Worm (Caenorhabditis elegans): ENCODE measurements around the gene Y41D4B.15.

Y41D4B.15 gene

ce11 chrIV:1576731-1577130, 12.8 kb downstream of the Y41D4B.15 start, which contains the start of gene Y41D4B.14:
Gene Y41D4B.14 (plus strand): TSS chrIV:1577031.
- no peak for TF ChIP-seq sdz-38 (tag; optimal IDR thresholded peaks at IDR 0.05)
- TF ChIP-seq lag-1 (GFP tag; IDR thresholded peaks at IDR 0.05), result no peak
- TF ChIP-seq F23B12.7 (tag; optimal IDR thresholded peaks at IDR 0.05; ENCODE audit: insufficient read depth), result no peak
- TF ChIP-seq cebp-2 (GFP tag; IDR thresholded peaks at IDR 0.05), result no peak
- no peak for TF ChIP-seq F49E8.2 (tag; optimal IDR thresholded peaks at IDR 0.05; ENCODE audit: insufficient read depth)
- TF ChIP-seq unc-130 (GFP tag; optimal IDR thresholded peaks at IDR 0.05), result no peak
- TF ChIP-seq repo-1 (tag; optimal IDR thresholded peaks at IDR 0.05), result no peak
- TF ChIP-seq mes-4 (tag; optimal IDR thresholded peaks at IDR 0.05), result no peak

- peak; percentile 42 for TF ChIP-seq rpc-1 (optimal IDR thresholded peaks at IDR 0.05)
- no peak for TF ChIP-seq rpc-1 (tag; optimal IDR thresholded peaks at IDR 0.05)
- peak; percentile 90 for TF ChIP-seq ZK185.1 (tag; optimal IDR thresholded peaks at IDR 0.05; ENCODE audit: poor library complexity, severe bottlenecking)
- no peak for TF ChIP-seq ztf-22 (GFP tag; optimal IDR thresholded peaks at IDR 0.05)
- TF ChIP-seq B0035.1 (tag; optimal IDR thresholded peaks at IDR 0.05), result no peak
- TF ChIP-seq Y67H2A.10 (GFP tag; conservative IDR thresholded peaks at IDR 0.05), result peak; percentile 76
- TF ChIP-seq F33H1.4 (GFP tag; IDR thresholded peaks at IDR 0.05), result peak; percentile 81
- peak; percentile 92 for TF ChIP-seq C06A6.2 (GFP tag; conservative IDR thresholded peaks at IDR 0.05)
- no peak for TF ChIP-seq nfya-1 (tag; optimal IDR thresholded peaks at IDR 0.05; ENCODE audit: borderline replicate concordance, insufficient read depth)
- TF ChIP-seq repo-1 (tag; optimal IDR thresholded peaks at IDR 0.05), result peak; percentile 73
- peak; percentile 84 for TF ChIP-seq ceh-91 (GFP tag; IDR thresholded peaks at IDR 0.05)
- TF ChIP-seq lir-1 (GFP tag; conservative IDR thresholded peaks at IDR 0.05), result no peak; the same call in 1 of the 2 replicates
- TF ChIP-seq Y53G8AR.9 (GFP tag; conservative IDR thresholded peaks at IDR 0.05), result peak; percentile 93
- TF ChIP-seq bed-2 (GFP tag; IDR thresholded peaks at IDR 0.05), result peak; percentile 83
- TF ChIP-seq F57A8.1 (GFP tag; optimal IDR thresholded peaks at IDR 0.05), result no peak
- peak; percentile 89 for TF ChIP-seq ceh-100 (GFP tag; IDR thresholded peaks at IDR 0.05)
- TF ChIP-seq cebp-2 (GFP tag; IDR thresholded peaks at IDR 0.05), result no peak
- TF ChIP-seq T26A5.8 (tag; optimal IDR thresholded peaks at IDR 0.05), result no peak
- TF ChIP-seq egl-18 (GFP tag; IDR thresholded peaks at IDR 0.05), result 0 out of 2 replicates have a peak, but pooled peaks have one; percentile 39
- peak; percentile 59; the same call in 1 of the 2 replicates for TF ChIP-seq egl-44 (GFP tag; IDR thresholded peaks at IDR 0.05)
- TF ChIP-seq hlh-12 (tag; optimal IDR thresholded peaks at IDR 0.05), result no peak
- TF ChIP-seq D2030.7 (GFP tag; IDR thresholded peaks at IDR 0.05), result peak; percentile 91
- 0 out of 2 replicates have a peak, but pooled peaks have one; percentile 39 for TF ChIP-seq ceh-40 (GFP tag; IDR thresholded peaks at IDR 0.05)
- peak; percentile 81 for TF ChIP-seq ceh-27 (GFP tag; optimal IDR thresholded peaks at IDR 0.05)
- no peak for TF ChIP-seq sdz-38 (tag; optimal IDR thresholded peaks at IDR 0.05)
- peak; percentile 70 for TF ChIP-seq hmg-1.2 (GFP tag; IDR thresholded peaks at IDR 0.05)
- peak; percentile 96 for TF ChIP-seq attf-5 (GFP tag; optimal IDR thresholded peaks at IDR 0.05)
- no peak for TF ChIP-seq dpff-1 (tag; optimal IDR thresholded peaks at IDR 0.05)
- TF ChIP-seq ccch-3 (GFP tag; optimal IDR thresholded peaks at IDR 0.05), result no peak
- TF ChIP-seq unc-62 (GFP tag; optimal IDR thresholded peaks at IDR 0.05), result no peak
- peak; percentile 96 for TF ChIP-seq dox-1 (GFP tag; IDR thresholded peaks at IDR 0.05)
- peak; percentile 34 for TF ChIP-seq gei-17 (GFP tag; optimal IDR thresholded peaks at IDR 0.05)
- TF ChIP-seq let-607 (tag; optimal IDR thresholded peaks at IDR 0.05), result peak in 1 of 2 experiments; percentile 58
- peak; percentile 83 for TF ChIP-seq unc-130 (GFP tag; optimal IDR thresholded peaks at IDR 0.05)
- TF ChIP-seq nhr-179 (tag; optimal IDR thresholded peaks at IDR 0.05), result no peak
- TF ChIP-seq ceh-79 (tag; optimal IDR thresholded peaks at IDR 0.05), result no peak
- peak; percentile 83 for TF ChIP-seq snpc-1.3 (tag; optimal IDR thresholded peaks at IDR 0.05; ENCODE audit: insufficient read depth)
- TF ChIP-seq pbrm-1 (GFP tag; IDR thresholded peaks at IDR 0.05), result peak; percentile 86
- peak; percentile 57; the same call in 1 of the 2 replicates for TF ChIP-seq lin-26 (GFP tag; IDR thresholded peaks at IDR 0.05)
- peak; percentile 74 for TF ChIP-seq xnd-1 (tag; optimal IDR thresholded peaks at IDR 0.05)
- TF ChIP-seq aptf-3 (GFP tag; IDR thresholded peaks at IDR 0.05), result 0 out of 2 replicates have a peak, but pooled peaks have one; percentile 31
- no peak for TF ChIP-seq tbx-9 (tag; optimal IDR thresholded peaks at IDR 0.05; ENCODE audit: borderline replicate concordance)
Measured at ce11 chrIV:1595802-1596201, 31.9 kb downstream of the Y41D4B.15 start, which contains the start of gene npp-8. Gene npp-8 (minus strand): TSS chrIV:1595824.

Measured in whole organism, young adult.